Fruit fly (Drosophila melanogaster): ENCODE measurements around the gene CG13933.

dm6 chr3L:1735603-1736002 lies 39.3 kb downstream of the CG13933 start, which contains the start of gene Oseg4:
- TF ChIP-seq Gug (GFP tag; IDR thresholded peaks at IDR 0.05), result no peak
- TF ChIP-seq Hr4 (GFP tag; optimal IDR thresholded peaks at IDR 0.05), result no peak
- TF ChIP-seq cyc (GFP tag; optimal IDR thresholded peaks at IDR 0.05), result no peak
- TF ChIP-seq CG6854 (GFP tag; optimal IDR thresholded peaks at IDR 0.05), result no peak
